Fruit fly (Drosophila melanogaster) whole organism, embryonic: ENCODE measurements around the gene yin.

Experiments
- Antp ChIP-seq: fragments of 200-800 bp; sonication (Bioruptor generic); optimal IDR thresholded peaks from 3 replicates; lab custom pipeline; 2016; ENCODE audit warnings: missing biosample characterization, missing genetic modification characterization
- Bteb2 ChIP-seq: fragments of 200-800 bp; sonication (Bioruptor generic); optimal IDR thresholded peaks from 2 replicates; lab custom pipeline; 2016; ENCODE audit warnings: missing biosample characterization, missing genetic modification characterization
- CG11398 ChIP-seq: fragments of 200-800 bp; sonication (Bioruptor generic); optimal IDR thresholded peaks from 2 replicates; lab custom pipeline; 2016; ENCODE audit warnings: missing biosample characterization, missing genetic modification characterization
- CG11723 ChIP-seq: fragments of 200-800 bp; sonication (Bioruptor generic); optimal IDR thresholded peaks from 2 replicates; lab custom pipeline; 2017; ENCODE audit warnings: missing biosample characterization, mild to moderate bottlenecking, missing genetic modification characterization
- CG13424 ChIP-seq: fragments of 200-800 bp; sonication (Bioruptor generic); optimal IDR thresholded peaks from 2 replicates; lab custom pipeline; 2019; ENCODE audit warnings: missing biosample characterization, mild to moderate bottlenecking, missing genetic modification characterization, moderate library complexity
- CG14710 ChIP-seq: fragments of 200-800 bp; sonication (Bioruptor generic); optimal IDR thresholded peaks from 3 replicates; lab custom pipeline; 2019; ENCODE audit warnings: missing biosample characterization, mild to moderate bottlenecking, missing genetic modification characterization, moderate library complexity
- CG15269 ChIP-seq: fragments of 200-800 bp; sonication (Bioruptor generic); optimal IDR thresholded peaks from 2 replicates; lab custom pipeline; 2018; ENCODE audit warnings: missing biosample characterization, mild to moderate bottlenecking, missing genetic modification characterization, moderate library complexity
- CG16815 ChIP-seq: fragments of 200-800 bp; sonication (Bioruptor generic); optimal IDR thresholded peaks from 3 replicates; lab custom pipeline; 2017; ENCODE audit warnings: missing biosample characterization, mild to moderate bottlenecking, missing genetic modification characterization
- CG17361 ChIP-seq: fragments of 200-800 bp; sonication (Bioruptor generic); IDR thresholded peaks from 3 replicates; pipeline ENCODE4 v1.3.6; 2022; ENCODE audit warnings: missing biosample characterization, missing genetic modification characterization
- CG18476 ChIP-seq: fragments of 200-800 bp; sonication (Bioruptor generic); optimal IDR thresholded peaks from 2 replicates; lab custom pipeline; 2016; ENCODE audit warnings: missing biosample characterization, mild to moderate bottlenecking, missing genetic modification characterization
- CG2199 ChIP-seq: fragments of 200-800 bp; sonication (Bioruptor generic); IDR thresholded peaks from 3 replicates; pipeline ENCODE4 v1.3.6; 2022; ENCODE audit warnings: missing biosample characterization, missing genetic modification characterization
- CG31441 ChIP-seq: fragments of 200-800 bp; sonication (Bioruptor generic); IDR thresholded peaks from 2 replicates; pipeline ENCODE4 v1.3.6; 2022; ENCODE audit warnings: missing biosample characterization, missing genetic modification characterization
- CG33213 ChIP-seq: fragments of 200-800 bp; sonication (Bioruptor generic); optimal IDR thresholded peaks from 3 replicates; lab custom pipeline; 2016; ENCODE audit warnings: missing biosample characterization, missing genetic modification characterization
- CG9932 ChIP-seq: fragments of 200-800 bp; sonication (Bioruptor generic); IDR thresholded peaks from 2 replicates; pipeline ENCODE4 v1.3.6; 2022; ENCODE audit warnings: missing biosample characterization, missing genetic modification characterization
- CTCF ChIP-seq: fragments of 200-800 bp; sonication (Bioruptor generic); optimal IDR thresholded peaks from 2 replicates; lab custom pipeline; 2017; ENCODE audit warnings: missing biosample characterization, mild to moderate bottlenecking, missing genetic modification characterization, moderate library complexity
- D ChIP-seq, 2 experiments: fragments of 200-800 bp in 1 of 2; fragments of >200 bp in 1 of 2; sonication (Bioruptor generic) in 1 of 2; optimal IDR thresholded peaks; 2 replicates in 1 of 2; 3 replicates in 1 of 2; lab custom pipeline; 2017; ENCODE audit warnings: mild to moderate bottlenecking in 1 of 2, missing biosample characterization in 1 of 2, missing genetic modification characterization in 1 of 2, missing genetic modification reagents in 1 of 2
- D19B ChIP-seq: fragments of 200-800 bp; sonication (Bioruptor generic); optimal IDR thresholded peaks from 2 replicates; lab custom pipeline; 2017; ENCODE audit warnings: missing biosample characterization, mild to moderate bottlenecking, missing genetic modification characterization
- HLH3B ChIP-seq: fragments of 200-800 bp; sonication (Bioruptor generic); IDR thresholded peaks from 2 replicates; pipeline ENCODE4 v1.3.6; 2022; ENCODE audit warnings: missing biosample characterization, missing genetic modification characterization
- Hmr ChIP-seq: fragments of 200-800 bp; sonication (Bioruptor generic); optimal IDR thresholded peaks from 3 replicates; lab custom pipeline; 2017; ENCODE audit warnings: mild to moderate bottlenecking, missing biosample characterization, missing genetic modification reagents, missing genetic modification characterization
- Sin3A ChIP-seq: fragments of >200 bp; optimal IDR thresholded peaks from 2 replicates; lab custom pipeline; 2018
- Stat92E ChIP-seq, 3 experiments: fragments of >200 bp in 2 of 3; fragments of 200-800 bp in 1 of 3; sonication (Bioruptor generic) in 1 of 3; optimal IDR thresholded peaks; 2 replicates each; lab custom pipeline; 2017 to 2019; ENCODE audit warnings: missing biosample characterization in 3 of 3, missing genetic modification characterization in 3 of 3, mild to moderate bottlenecking in 1 of 3, moderate library complexity in 1 of 3
- TFAM ChIP-seq: fragments of 200-800 bp; sonication (Bioruptor generic); optimal IDR thresholded peaks from 2 replicates; lab custom pipeline; 2017; ENCODE audit warnings: missing biosample characterization, missing genetic modification characterization, inconsistent platforms
- Trl ChIP-seq, 3 experiments: fragments of >200 bp in 2 of 3; fragments of 200-800 bp in 1 of 3; sonication (Bioruptor generic) in 1 of 3; optimal IDR thresholded peaks; 2 replicates in 1 of 3; 3 replicates in 2 of 3; lab custom pipeline; 2016 to 2017; ENCODE audit warnings: missing biosample characterization in 1 of 3, missing genetic modification characterization in 1 of 3
- Xrp1 ChIP-seq: fragments of 200-800 bp; sonication (Bioruptor generic); IDR thresholded peaks from 2 replicates; pipeline ENCODE4 v1.3.6; 2022; ENCODE audit warnings: missing biosample characterization, missing genetic modification characterization
- ab ChIP-seq: fragments of 200-800 bp; sonication (Bioruptor generic); optimal IDR thresholded peaks from 2 replicates; lab custom pipeline; 2016; ENCODE audit warnings: missing biosample characterization, missing genetic modification characterization
- ara ChIP-seq: fragments of 200-800 bp; sonication (Bioruptor generic); IDR thresholded peaks from 2 replicates; pipeline ENCODE4 v1.3.6; 2022; ENCODE audit warnings: missing biosample characterization, missing genetic modification characterization
- ase ChIP-seq: fragments of 200-800 bp; sonication (Bioruptor generic); IDR thresholded peaks from 3 replicates; pipeline ENCODE4 v1.3.6; 2022; ENCODE audit warnings: missing biosample characterization, missing genetic modification characterization
- dpn ChIP-seq, 2 experiments: fragments of 200-800 bp; sonication (Bioruptor generic); optimal IDR thresholded peaks; 3 replicates each; lab custom pipeline; 2016; ENCODE audit warnings: missing biosample characterization in 2 of 2, missing genetic modification characterization in 2 of 2
- ftz-f1 ChIP-seq: fragments of 200-800 bp; sonication (Bioruptor generic); optimal IDR thresholded peaks from 2 replicates; lab custom pipeline; 2016; ENCODE audit warnings: missing biosample characterization, missing genetic modification characterization
- fu2 ChIP-seq: fragments of 200-800 bp; sonication (Bioruptor generic); optimal IDR thresholded peaks from 2 replicates; lab custom pipeline; 2016; ENCODE audit warnings: missing biosample characterization, missing genetic modification characterization
- gem ChIP-seq: fragments of 200-800 bp; sonication (Bioruptor generic); optimal IDR thresholded peaks from 2 replicates; lab custom pipeline; 2019; ENCODE audit warnings: missing biosample characterization, mild to moderate bottlenecking, missing genetic modification characterization, moderate library complexity
- inv ChIP-seq: fragments of 200-800 bp; sonication (Bioruptor generic); IDR thresholded peaks from 2 replicates; pipeline ENCODE4 v1.3.6; 2022; ENCODE audit warnings: missing biosample characterization, missing genetic modification characterization; ENCODE audit not compliant: partially characterized antibody
- lola ChIP-seq, 3 experiments: fragments of >200 bp in 2 of 3; fragments of 200-800 bp in 1 of 3; sonication (Bioruptor generic) in 1 of 3; optimal IDR thresholded peaks; 2 replicates each; lab custom pipeline; 2017 to 2019; ENCODE audit warnings: missing biosample characterization in 3 of 3, missing genetic modification characterization in 3 of 3, mild to moderate bottlenecking in 1 of 3, moderate library complexity in 1 of 3
- mam ChIP-seq: fragments of 200-800 bp; sonication (Bioruptor generic); optimal IDR thresholded peaks from 3 replicates; lab custom pipeline; 2016; ENCODE audit warnings: missing biosample characterization, missing genetic modification characterization
- odd ChIP-seq: fragments of 200-800 bp; sonication (Bioruptor generic); optimal IDR thresholded peaks from 2 replicates; lab custom pipeline; 2017; ENCODE audit warnings: missing biosample characterization, mild to moderate bottlenecking, missing genetic modification characterization
- onecut ChIP-seq: fragments of 200-800 bp; sonication (Bioruptor generic); IDR thresholded peaks from 2 replicates; pipeline ENCODE4 v1.3.6; 2022; ENCODE audit warnings: missing biosample characterization, missing genetic modification characterization
- row ChIP-seq: fragments of 200-800 bp; sonication (Bioruptor generic); IDR thresholded peaks from 3 replicates; pipeline ENCODE4 v1.3.6; 2022; ENCODE audit warnings: missing biosample characterization, missing genetic modification characterization
- sc ChIP-seq, 3 experiments: fragments of >200 bp in 2 of 3; fragments of 200-800 bp in 1 of 3; sonication (Bioruptor generic) in 1 of 3; optimal IDR thresholded peaks; 2 replicates in 2 of 3; 3 replicates in 1 of 3; lab custom pipeline; 2017; ENCODE audit warnings: mild to moderate bottlenecking in 1 of 3, missing biosample characterization in 1 of 3, missing genetic modification characterization in 1 of 3, missing genetic modification reagents in 1 of 3
- sima ChIP-seq: fragments of 200-800 bp; sonication (Bioruptor generic); optimal IDR thresholded peaks from 2 replicates; lab custom pipeline; 2016; ENCODE audit warnings: missing biosample characterization, missing genetic modification characterization
- sisA ChIP-seq: fragments of 200-800 bp; sonication (Bioruptor generic); IDR thresholded peaks from 2 replicates; pipeline ENCODE4 v1.3.6; 2022; ENCODE audit warnings: missing biosample characterization, missing genetic modification characterization
- tna ChIP-seq: fragments of 200-800 bp; sonication (Bioruptor generic); IDR thresholded peaks from 2 replicates; pipeline ENCODE4 v1.3.6; 2022; ENCODE audit warnings: missing biosample characterization, missing genetic modification characterization; ENCODE audit not compliant: partially characterized antibody
- toy ChIP-seq: fragments of 200-800 bp; sonication (Bioruptor generic); IDR thresholded peaks from 2 replicates; pipeline ENCODE4 v1.3.6; 2022; ENCODE audit warnings: missing biosample characterization, missing genetic modification characterization

The yin gene

dm6 chrX:3838648-3839047 lies 33.1 kb downstream of the yin start (continued):
- no peak for TF ChIP-seq inv (GFP tag; lab: Robert Waterston, UW)
- peak; percentile 48 for TF ChIP-seq ab (GFP tag; lab: Kevin White, UChicago)
- peak; percentile 15 for TF ChIP-seq CTCF
- peak; percentile 83 for TF ChIP-seq CG31441 (GFP tag; lab: Robert Waterston, UW)
- peak; percentile 45 for TF ChIP-seq D19B
- TF ChIP-seq sc (optimal IDR thresholded peaks at IDR 0.05; lab: Kevin White, UChicago) = no peak
- TF ChIP-seq sc (GFP tag; optimal IDR thresholded peaks at IDR 0.05; lab: Kevin White, UChicago) = peak; percentile 51
- peak; percentile 74 for TF ChIP-seq Bteb2
- TF ChIP-seq ara (GFP tag; lab: Robert Waterston, UW) = peak; percentile 77
- TF ChIP-seq CG33213 (GFP tag; lab: Kevin White, UChicago) = peak; percentile 76
- TF ChIP-seq tna (GFP tag; lab: Robert Waterston, UW) = no peak
- TF ChIP-seq sima (GFP tag; lab: Kevin White, UChicago) = no peak
- 0 out of 2 replicates have a peak, but pooled peaks have one; percentile 39 for TF ChIP-seq toy (GFP tag; lab: Robert Waterston, UW)
- peak; percentile 68 for TF ChIP-seq mam (GFP tag; lab: Kevin White, UChicago)
- TF ChIP-seq odd (GFP tag; lab: Kevin White, UChicago) = peak; percentile 72
- no peak for TF ChIP-seq TFAM
- peak; percentile 67 for TF ChIP-seq fu2 (GFP tag; lab: Kevin White, UChicago)
- TF ChIP-seq Sin3A (lab: Kevin White, UChicago) = no peak
- peak; percentile 84 for TF ChIP-seq row (GFP tag; lab: Robert Waterston, UW)
- no peak; the same call in 2 of the 3 replicates for TF ChIP-seq CG2199 (GFP tag; lab: Robert Waterston, UW)
- TF ChIP-seq lola (GFP tag; optimal IDR thresholded peaks at IDR 0.05; lab: Kevin White, UChicago) = peak in 1 of 3 experiments; percentile 67
- TF ChIP-seq D (optimal IDR thresholded peaks at IDR 0.05; lab: Kevin White, UChicago) = no peak
- TF ChIP-seq D (GFP tag; optimal IDR thresholded peaks at IDR 0.05; lab: Kevin White, UChicago) = peak; percentile 67
- peak; percentile 80 for TF ChIP-seq Xrp1
- peak; percentile 63 for TF ChIP-seq CG18476 (GFP tag; lab: Kevin White, UChicago)
- TF ChIP-seq CG17361 = peak; percentile 81
- no peak for TF ChIP-seq ftz-f1
- peak; percentile 78 for TF ChIP-seq onecut (GFP tag; lab: Robert Waterston, UW)
- peak; percentile 67 for TF ChIP-seq Hmr
- peak; percentile 75 for TF ChIP-seq CG11723 (GFP tag; lab: Kevin White, UChicago)
- peak; percentile 82 for TF ChIP-seq HLH3B (GFP tag; lab: Robert Waterston, UW)
- TF ChIP-seq Stat92E (GFP tag; optimal IDR thresholded peaks at IDR 0.05; lab: Kevin White, UChicago) = no peak
- peak; percentile 89 for TF ChIP-seq gem (tag; lab: Kevin White, UChicago)
- peak; percentile 69 to 81 for TF ChIP-seq dpn (GFP tag; optimal IDR thresholded peaks at IDR 0.05; lab: Kevin White, UChicago)
- peak; percentile 70 for TF ChIP-seq CG11398
- TF ChIP-seq CG15269 (tag; lab: Kevin White, UChicago) = peak; percentile 88
- no peak for TF ChIP-seq Trl (optimal IDR thresholded peaks at IDR 0.05; lab: Kevin White, UChicago)
- TF ChIP-seq Trl (GFP tag; optimal IDR thresholded peaks at IDR 0.05; lab: Kevin White, UChicago) = peak; percentile 67
- peak; percentile 72 for TF ChIP-seq Antp (GFP tag; lab: Kevin White, UChicago)
- peak; percentile 88 for TF ChIP-seq CG9932 (GFP tag; lab: Robert Waterston, UW)
- peak; percentile 73 for TF ChIP-seq CG14710 (tag; lab: Kevin White, UChicago)
- TF ChIP-seq CG16815 = peak; percentile 42
- peak; percentile 87 for TF ChIP-seq CG13424 (tag; lab: Kevin White, UChicago)
- TF ChIP-seq ase = peak; percentile 73; the same call in 2 of the 3 replicates
- peak; percentile 83 for TF ChIP-seq sisA (GFP tag; lab: Robert Waterston, UW)
